Worm (Caenorhabditis elegans) whole organism, L4 larva: ENCODE results near the gene F42G10.1.

Source experiments
- F26F4.8 ChIP-seq: fragments of 200-800 bp; sonication (Bioruptor generic); conservative IDR thresholded peaks from 2 replicates; pipeline ENCODE4 v1.3.6; 2022; ENCODE audit warnings: missing genetic modification characterization, missing compliant biosample characterization
- T20F7.1 ChIP-seq: fragments of 200-800 bp; sonication (Bioruptor generic); optimal IDR thresholded peaks from 2 replicates; lab custom pipeline; 2018; ENCODE audit warnings: mild to moderate bottlenecking, missing genetic modification characterization, missing compliant biosample characterization
- Y105C5A.15 ChIP-seq: fragments of 200-800 bp; sonication (Bioruptor generic); IDR thresholded peaks from 2 replicates; pipeline ENCODE4 v1.3.6; 2022; ENCODE audit warnings: missing genetic modification characterization, missing compliant biosample characterization
- Y48G9A.11 ChIP-seq: fragments of 200-800 bp; sonication (Bioruptor generic); IDR thresholded peaks from 2 replicates; pipeline ENCODE4 v1.3.6; 2022; ENCODE audit warnings: missing genetic modification reagents, missing genetic modification characterization, missing compliant biosample characterization
- ZK337.2 ChIP-seq: fragments of 200-800 bp; sonication (Bioruptor generic); IDR thresholded peaks from 2 replicates; pipeline ENCODE4 v1.3.6; 2022; ENCODE audit warnings: missing genetic modification reagents, missing genetic modification characterization, missing compliant biosample characterization
- aha-1 ChIP-seq: fragments of 150-350 bp; peaks from one replicate; lab custom pipeline; 2014; ENCODE audit warnings: missing biosample characterization, missing genetic modification characterization
- ama-1 ChIP-seq: fragments of 150-350 bp; optimal IDR thresholded peaks from 2 replicates; lab custom pipeline; 2014; ENCODE audit warnings: inconsistent platforms, mixed read lengths
- arid-1 ChIP-seq: fragments of 200-800 bp; sonication (Bioruptor generic); conservative IDR thresholded peaks from 2 replicates; pipeline ENCODE4 v1.3.6; 2022; ENCODE audit warnings: missing genetic modification reagents, missing genetic modification characterization, missing compliant biosample characterization
- ceh-28 ChIP-seq: fragments of 150-350 bp; optimal IDR thresholded peaks from 2 replicates; lab custom pipeline; 2014; ENCODE audit warnings: missing biosample characterization, missing genetic modification reagents, missing genetic modification characterization
- ceh-44 ChIP-seq: fragments of 200-800 bp; sonication (Bioruptor generic); IDR thresholded peaks from 2 replicates; pipeline ENCODE4 v1.3.6; 2022; ENCODE audit warnings: missing genetic modification reagents, missing genetic modification characterization, missing compliant biosample characterization
- ceh-62 ChIP-seq: sonication (generic microtip); optimal IDR thresholded peaks from 2 replicates; lab custom pipeline; 2017; ENCODE audit warnings: missing biosample characterization, missing genetic modification characterization
- ceh-82 ChIP-seq: sonication (generic microtip); optimal IDR thresholded peaks from 2 replicates; lab custom pipeline; 2017; ENCODE audit warnings: missing biosample characterization, missing genetic modification characterization
- daf-16 ChIP-seq, 3 experiments: sonication (generic microtip); optimal IDR thresholded peaks; 2 replicates each; lab custom pipeline; 2016 to 2017; ENCODE audit warnings: missing genetic modification characterization in 3 of 3, missing genetic modification reagents in 3 of 3, mild to moderate bottlenecking in 2 of 3, missing compliant biosample characterization in 2 of 3, missing biosample characterization in 1 of 3, moderate library complexity in 1 of 3
- daf-19 ChIP-seq: fragments of 200-800 bp; sonication (Bioruptor generic); conservative IDR thresholded peaks from 2 replicates; pipeline ENCODE4 v1.3.6; 2022; ENCODE audit warnings: missing genetic modification characterization, missing compliant biosample characterization
- dmd-6 ChIP-seq: fragments of 200-800 bp; sonication (Bioruptor generic); IDR thresholded peaks from 2 replicates; pipeline ENCODE4 v1.3.6; 2022; ENCODE audit warnings: missing genetic modification reagents, missing genetic modification characterization, missing compliant biosample characterization
- dmd-8 ChIP-seq: fragments of 200-800 bp; sonication (Bioruptor generic); IDR thresholded peaks from 2 replicates; pipeline ENCODE4 v1.3.6; 2022; ENCODE audit warnings: missing genetic modification characterization, missing compliant biosample characterization
- dve-1 ChIP-seq: sonication (generic microtip); optimal IDR thresholded peaks from 2 replicates; lab custom pipeline; 2017; ENCODE audit warnings: antibody characterized with exemption, mild to moderate bottlenecking, missing genetic modification characterization, missing compliant biosample characterization; ENCODE audit not compliant: insufficient read depth
- egl-27 ChIP-seq: sonication (generic microtip); optimal IDR thresholded peaks from 3 replicates; lab custom pipeline; 2017; ENCODE audit warnings: missing biosample characterization, missing genetic modification reagents, missing genetic modification characterization
- egl-43 ChIP-seq: fragments of 200-800 bp; sonication (Bioruptor generic); IDR thresholded peaks from 2 replicates; pipeline ENCODE4 v1.3.6; 2022; ENCODE audit warnings: missing genetic modification reagents, missing genetic modification characterization, missing compliant biosample characterization
- fkh-10 ChIP-seq: fragments of 150-350 bp; optimal IDR thresholded peaks from 2 replicates; lab custom pipeline; 2014; ENCODE audit warnings: missing biosample characterization, missing genetic modification reagents, missing genetic modification characterization
- fos-1 ChIP-seq: fragments of 150-350 bp; optimal IDR thresholded peaks from 2 replicates; lab custom pipeline; 2014; ENCODE audit warnings: missing biosample characterization, missing genetic modification characterization
- hif-1 ChIP-seq, 2 experiments: sonication (generic microtip); optimal IDR thresholded peaks; 2 replicates each; lab custom pipeline; 2016 to 2017; ENCODE audit warnings: missing compliant biosample characterization in 2 of 2, missing genetic modification characterization in 2 of 2, missing genetic modification reagents in 2 of 2, missing genotype in 2 of 2, mild to moderate bottlenecking in 1 of 2
- hmg-1.1 ChIP-seq: fragments of 200-800 bp; sonication (Bioruptor generic); IDR thresholded peaks from 2 replicates; pipeline ENCODE4 v1.3.6; 2022; ENCODE audit warnings: missing genetic modification reagents, missing genetic modification characterization, missing compliant biosample characterization
- jun-1 ChIP-seq: fragments of 150-350 bp; optimal IDR thresholded peaks from 2 replicates; lab custom pipeline; 2014; ENCODE audit warnings: missing biosample characterization, missing genetic modification reagents, missing genetic modification characterization
- lin-1 ChIP-seq: fragments of 200-800 bp; sonication (Bioruptor generic); IDR thresholded peaks from 2 replicates; pipeline ENCODE4 v1.3.6; 2022; ENCODE audit warnings: missing genetic modification reagents, missing genetic modification characterization, missing compliant biosample characterization
- lin-13 ChIP-seq: fragments of 150-350 bp; optimal IDR thresholded peaks from 2 replicates; lab custom pipeline; 2014; ENCODE audit warnings: missing biosample characterization, missing genetic modification reagents, missing genetic modification characterization
- lin-29 ChIP-seq: fragments of 200-800 bp; sonication (Bioruptor generic); IDR thresholded peaks from 2 replicates; pipeline ENCODE4 v1.3.6; 2022; ENCODE audit warnings: missing genetic modification reagents, missing genetic modification characterization, missing compliant biosample characterization
- lin-38 ChIP-seq: fragments of 200-800 bp; sonication (Bioruptor generic); IDR thresholded peaks from 2 replicates; pipeline ENCODE4 v1.3.6; 2022; ENCODE audit warnings: missing genetic modification reagents, missing genetic modification characterization, missing compliant biosample characterization
- lin-39 ChIP-seq: fragments of 150-350 bp; optimal IDR thresholded peaks from 2 replicates; lab custom pipeline; 2014; ENCODE audit warnings: missing biosample characterization, missing genetic modification reagents, missing genetic modification characterization
- madf-5 ChIP-seq, 2 experiments: fragments of 200-800 bp; sonication (Bioruptor generic); IDR thresholded peaks; 2 replicates each; pipeline ENCODE4 v1.3.6; 2022; ENCODE audit warnings: missing compliant biosample characterization in 2 of 2, missing genetic modification characterization in 2 of 2
- madf-9 ChIP-seq: fragments of 200-800 bp; sonication (Bioruptor generic); conservative IDR thresholded peaks from 2 replicates; pipeline ENCODE4 v1.3.6; 2022; ENCODE audit warnings: missing genetic modification reagents, missing genetic modification characterization, missing compliant biosample characterization
- mdl-1 ChIP-seq, 2 experiments: fragments of 150-350 bp in 1 of 2; sonication (generic microtip) in 1 of 2; optimal IDR thresholded peaks; 2 replicates each; lab custom pipeline; 2014 to 2017; ENCODE audit warnings: missing biosample characterization in 2 of 2, missing genetic modification characterization in 2 of 2
- mes-2 ChIP-seq: sonication (generic microtip); optimal IDR thresholded peaks from 2 replicates; lab custom pipeline; 2016; ENCODE audit warnings: missing genotype, mild to moderate bottlenecking, missing genetic modification characterization, missing compliant biosample characterization; ENCODE audit not compliant: poor library complexity, severe bottlenecking
- nhr-111 ChIP-seq: fragments of 200-800 bp; sonication (Bioruptor generic); optimal IDR thresholded peaks from 2 replicates; lab custom pipeline; 2018; ENCODE audit warnings: mild to moderate bottlenecking, missing genetic modification characterization, missing compliant biosample characterization
- nhr-25 ChIP-seq: sonication (generic microtip); optimal IDR thresholded peaks from 2 replicates; lab custom pipeline; 2017; ENCODE audit warnings: missing genetic modification characterization, mild to moderate bottlenecking, missing compliant biosample characterization, antibody characterized with exemption, moderate library complexity, borderline replicate concordance; ENCODE audit not compliant: insufficient read depth
- nhr-28 ChIP-seq: fragments of 150-350 bp; optimal IDR thresholded peaks from 2 replicates; lab custom pipeline; 2014; ENCODE audit warnings: missing biosample characterization, missing genetic modification characterization
- nhr-41 ChIP-seq: fragments of 200-800 bp; sonication (Bioruptor generic); IDR thresholded peaks from 2 replicates; pipeline ENCODE4 v1.3.6; 2022; ENCODE audit warnings: missing genetic modification reagents, missing genetic modification characterization, missing compliant biosample characterization
- nhr-42 ChIP-seq: fragments of 200-800 bp; sonication (Bioruptor generic); IDR thresholded peaks from 2 replicates; pipeline ENCODE4 v1.3.6; 2022; ENCODE audit warnings: missing genetic modification characterization, missing compliant biosample characterization
- nhr-48 ChIP-seq: sonication (generic microtip); optimal IDR thresholded peaks from 2 replicates; lab custom pipeline; 2016; ENCODE audit warnings: mild to moderate bottlenecking, missing genetic modification characterization, missing compliant biosample characterization
- pha-4 ChIP-seq, 2 experiments: fragments of 150-350 bp in 1 of 2; fragments of 200-800 bp in 1 of 2; sonication (Bioruptor generic) in 1 of 2; IDR thresholded peaks in 1 of 2; optimal IDR thresholded peaks in 1 of 2; 2 replicates each; pipeline versions ENCODE4 v1.3.6 to Lab custom; 2014 to 2022; ENCODE audit warnings: missing genetic modification characterization in 2 of 2, missing genetic modification reagents in 2 of 2, missing biosample characterization in 1 of 2, missing compliant biosample characterization in 1 of 2
- snpc-1.2 ChIP-seq: fragments of 200-800 bp; sonication (Bioruptor generic); IDR thresholded peaks from 2 replicates; pipeline ENCODE4 v1.3.6; 2022; ENCODE audit warnings: missing genetic modification reagents, missing genetic modification characterization, missing compliant biosample characterization
- spr-1 ChIP-seq: sonication (generic microtip); optimal IDR thresholded peaks from 2 replicates; lab custom pipeline; 2016; ENCODE audit warnings: mild to moderate bottlenecking, missing genetic modification characterization, missing compliant biosample characterization
- tra-1 ChIP-seq: fragments of 200-800 bp; sonication (Bioruptor generic); IDR thresholded peaks from 2 replicates; pipeline ENCODE4 v1.3.6; 2022; ENCODE audit warnings: missing genetic modification reagents, missing genetic modification characterization, missing compliant biosample characterization
- unc-130 ChIP-seq: sonication (generic microtip); optimal IDR thresholded peaks from 2 replicates; lab custom pipeline; 2016; ENCODE audit warnings: missing genetic modification reagents, missing genetic modification characterization, missing compliant biosample characterization
- vab-7 ChIP-seq: fragments of 200-800 bp; sonication (Bioruptor generic); IDR thresholded peaks from 2 replicates; pipeline ENCODE4 v1.3.6; 2022; ENCODE audit warnings: missing genetic modification reagents, missing genetic modification characterization, missing compliant biosample characterization

F42G10.1 gene

DNA sequence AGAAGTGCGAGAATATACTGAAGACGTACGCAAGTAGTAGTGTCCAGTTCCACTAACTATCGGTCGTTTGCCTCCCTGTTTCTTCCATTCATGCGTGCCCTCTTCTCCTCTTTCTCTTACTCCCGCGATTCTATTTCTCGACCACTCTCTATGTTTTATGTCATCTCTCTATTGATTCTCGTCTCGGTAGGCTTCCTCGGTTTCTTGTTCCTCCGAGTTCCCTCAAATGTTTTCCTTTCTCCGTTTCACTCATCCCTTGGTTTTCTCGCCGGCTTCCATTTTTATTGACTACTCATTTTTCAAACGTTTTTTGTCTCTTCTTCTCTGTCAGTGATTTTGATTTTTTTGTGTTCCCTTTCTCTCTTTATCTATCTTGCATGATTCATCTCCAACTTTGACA is 4.4 kb upstream of the F42G10.1 start (continued):
- no peak for TF ChIP-seq ama-1 (lab: Kevin White, UChicago)
- no peak for TF ChIP-seq hif-1 (tag; optimal IDR thresholded peaks at IDR 0.05; lab: Kevin White, UChicago)
- no peak for TF ChIP-seq nhr-111 (GFP tag; lab: Kevin White, UChicago)
- no peak for TF ChIP-seq fos-1 (tag; lab: Kevin White, UChicago)
- no peak for TF ChIP-seq Y48G9A.11 (GFP tag; lab: Robert Waterston, UW)
- no peak for TF ChIP-seq ceh-82 (tag; lab: Kevin White, UChicago)
- TF ChIP-seq spr-1, result no peak
- no peak for TF ChIP-seq lin-1 (GFP tag; lab: Robert Waterston, UW)
- TF ChIP-seq nhr-25 (tag; lab: Kevin White, UChicago), result no peak
- no peak for TF ChIP-seq F26F4.8 (GFP tag; lab: Robert Waterston, UW)
- no peak for TF ChIP-seq lin-38
- TF ChIP-seq lin-39 (tag; lab: Kevin White, UChicago), result no peak
- no peak for TF ChIP-seq unc-130 (GFP tag; lab: Kevin White, UChicago)
- TF ChIP-seq fkh-10, result peak; percentile 36
- no peak for TF ChIP-seq jun-1 (tag; lab: Kevin White, UChicago)
- TF ChIP-seq, all 104 proteins: peak for 20

ce11 chrX:10017975-10018654 is 3.9 kb downstream of the F42G10.1 start, which contains the start of gene F19C6.4:
F19C6.4 (minus strand) TSS chrX:10018025.
- TF ChIP-seq tra-1 (GFP tag; lab: Robert Waterston, UW) (peak; percentile 75), mes-2 (tag; lab: Kevin White, UChicago) (no peak), madf-9 (GFP tag; lab: Robert Waterston, UW) (0 out of 2 replicates have a peak, but pooled peaks have one; percentile 41), dmd-8 (GFP tag; lab: Robert Waterston, UW) (peak; percentile 42; the same call in 1 of the 2 replicates), vab-7 (GFP tag; lab: Robert Waterston, UW) (peak; percentile 55; the same call in 1 of the 2 replicates), madf-5 (GFP tag; IDR thresholded peaks at IDR 0.05; lab: Robert Waterston, UW) (peak in 1 of 2 experiments; percentile 50; a peak in 1 of 4 replicates), ZK337.2 (GFP tag; lab: Robert Waterston, UW) (0 out of 2 replicates have a peak, but pooled peaks have one; percentile 43), nhr-41 (GFP tag; lab: Robert Waterston, UW) (no peak), arid-1 (GFP tag; lab: Robert Waterston, UW) (peak; percentile 82), T20F7.1 (GFP tag; lab: Kevin White, UChicago) (peak; percentile 4), mdl-1 (tag; optimal IDR thresholded peaks at IDR 0.05; lab: Kevin White, UChicago) (no peak), pha-4 (GFP tag; IDR thresholded peaks at IDR 0.05; lab: Robert Waterston, UW) (peak; percentile 53; the same call in 1 of the 2 replicates), pha-4 (tag; optimal IDR thresholded peaks at IDR 0.05; lab: Kevin White, UChicago) (no peak), hmg-1.1 (GFP tag; lab: Robert Waterston, UW) (0 out of 2 replicates have a peak, but pooled peaks have one; percentile 36), lin-13 (GFP tag; lab: Kevin White, UChicago) (no peak), egl-43 (no peak), ceh-44 (GFP tag; lab: Robert Waterston, UW) (no peak), dmd-6 (0 out of 2 replicates have a peak, but pooled peaks have one; percentile 11), nhr-42 (no peak), daf-16 (GFP tag; optimal IDR thresholded peaks at IDR 0.05; lab: Kevin White, UChicago) (no peak), daf-16 (tag; optimal IDR thresholded peaks at IDR 0.05; lab: Kevin White, UChicago) (peak; percentile 65), nhr-48 (peak; percentile 3), dve-1 (tag; lab: Kevin White, UChicago) (peak; percentile 36), unc-130 (GFP tag; lab: Kevin White, UChicago) (no peak), nhr-28 (no peak), daf-19 (peak; percentile 75), spr-1 (no peak), ceh-62 (no peak), lin-29 (GFP tag; lab: Robert Waterston, UW) (no peak), aha-1 (tag; lab: Kevin White, UChicago) (peak; percentile 63), Y105C5A.15 (0 out of 2 replicates have a peak, but pooled peaks have one; percentile 74), egl-27 (tag; lab: Kevin White, UChicago) (no peak), ceh-28 (no peak), snpc-1.2 (GFP tag; lab: Robert Waterston, UW) (peak; percentile 90)
